Worm (Caenorhabditis elegans) whole organism, L4/young adult: ENCODE results near the gene K06H6.4.

Experiments used
- W03F9.2 ChIP-seq: fragments of 150-350 bp; optimal IDR thresholded peaks from 2 replicates; lab custom pipeline; 2014; ENCODE audit warnings: missing biosample characterization, missing genetic modification characterization
- dao-5 ChIP-seq: sonication (generic microtip); optimal IDR thresholded peaks from 2 replicates; lab custom pipeline; 2016; ENCODE audit warnings: missing genotype, missing genetic modification characterization, moderate library complexity, missing compliant biosample characterization
- him-1 ChIP-seq: sonication (generic microtip); optimal IDR thresholded peaks from 2 replicates; lab custom pipeline; 2016; ENCODE audit warnings: missing genotype, missing genetic modification reagents, missing genetic modification characterization, missing compliant biosample characterization

ce11 chrV:608844-609243 is 29.8 kb downstream of the K06H6.4 start, which contains the start of gene srw-109:
- TF ChIP-seq dao-5, result no peak
- TF ChIP-seq him-1 (tag; lab: Kevin White, UChicago), result no peak
- TF ChIP-seq W03F9.2 (tag; lab: Kevin White, UChicago), result no peak
